Fruit fly (Drosophila melanogaster) whole organism: ENCODE measurements around the gene Vm26Ab.

Experiments
- EcR ChIP-seq, 2 experiments: fragments of >200 bp; optimal IDR thresholded peaks; 2 replicates each; lab custom pipeline; 2017; ENCODE audit warnings: missing biosample characterization in 2 of 2, missing genetic modification characterization in 2 of 2, missing genetic modification reagents in 2 of 2
- pan ChIP-seq: fragments of >200 bp; optimal IDR thresholded peaks from 2 replicates; lab custom pipeline; 2017
- usp ChIP-seq: fragments of >200 bp; optimal IDR thresholded peaks from 2 replicates; lab custom pipeline; 2017; ENCODE audit warnings: missing biosample characterization, missing genetic modification characterization, mixed read lengths

dm6 chr2L:5910189-5910588, 46.6 kb upstream of the Vm26Ab start, which contains the start of gene CG14000:
- no peak for TF ChIP-seq usp
- no peak for TF ChIP-seq pan (lab: Kevin White, UChicago)
- no peak for TF ChIP-seq EcR (GFP tag; optimal IDR thresholded peaks at IDR 0.05; lab: Kevin White, UChicago)
